Fruit fly (Drosophila melanogaster) whole organism, embryonic: Measurements from ENCODE around the gene vkg.

Source experiments
- B-H2 ChIP-seq: fragments of 200-800 bp; sonication (Bioruptor generic); optimal IDR thresholded peaks from 2 replicates; lab custom pipeline; 2018; ENCODE audit warnings: missing biosample characterization, mild to moderate bottlenecking, missing genetic modification characterization
- BEAF-32 ChIP-seq: fragments of 200-800 bp; sonication (Bioruptor generic); optimal IDR thresholded peaks from 3 replicates; lab custom pipeline; 2017; ENCODE audit warnings: missing biosample characterization, missing genetic modification characterization, mild to moderate bottlenecking, moderate library complexity, missing genetic modification reagents
- CG1024 ChIP-seq: fragments of 200-800 bp; sonication (Bioruptor generic); IDR thresholded peaks from 2 replicates; pipeline ENCODE4 v1.3.6; 2022; ENCODE audit warnings: missing biosample characterization, missing genetic modification characterization
- CG11695 ChIP-seq: fragments of 200-800 bp; sonication (Bioruptor generic); IDR thresholded peaks from 3 replicates; pipeline ENCODE4 v1.3.6; 2022; ENCODE audit warnings: missing biosample characterization, missing genetic modification characterization
- CG12299 ChIP-seq: fragments of 200-800 bp; sonication (Bioruptor generic); optimal IDR thresholded peaks from 2 replicates; lab custom pipeline; 2018; ENCODE audit warnings: missing biosample characterization, mild to moderate bottlenecking, missing genetic modification characterization
- CG13624 ChIP-seq: fragments of 200-800 bp; sonication (Bioruptor generic); optimal IDR thresholded peaks from 2 replicates; lab custom pipeline; 2016; ENCODE audit warnings: missing biosample characterization, missing genetic modification characterization
- CG14050 ChIP-seq: fragments of 200-800 bp; sonication (Bioruptor generic); IDR thresholded peaks from 3 replicates; pipeline ENCODE4 v1.3.6; 2022; ENCODE audit warnings: missing biosample characterization, missing genetic modification characterization
- CG15011 ChIP-seq: fragments of 200-800 bp; sonication (Bioruptor generic); optimal IDR thresholded peaks from 3 replicates; lab custom pipeline; 2018; ENCODE audit warnings: missing biosample characterization, mild to moderate bottlenecking, missing genetic modification characterization
- CG15269 ChIP-seq: fragments of 200-800 bp; sonication (Bioruptor generic); optimal IDR thresholded peaks from 2 replicates; lab custom pipeline; 2018; ENCODE audit warnings: missing biosample characterization, mild to moderate bottlenecking, missing genetic modification characterization, moderate library complexity
- CG30403 ChIP-seq: fragments of 200-800 bp; sonication (Bioruptor generic); optimal IDR thresholded peaks from 3 replicates; lab custom pipeline; 2016; ENCODE audit warnings: missing biosample characterization, missing genetic modification characterization
- CG3163 ChIP-seq: fragments of 200-800 bp; sonication (Bioruptor generic); optimal IDR thresholded peaks from 3 replicates; lab custom pipeline; 2016; ENCODE audit warnings: missing biosample characterization, missing genetic modification characterization
- CG34376 ChIP-seq: fragments of 200-800 bp; sonication (Bioruptor generic); optimal IDR thresholded peaks from 2 replicates; lab custom pipeline; 2018; ENCODE audit warnings: missing biosample characterization, mild to moderate bottlenecking, missing genetic modification characterization
- CG34422 ChIP-seq: fragments of 200-800 bp; sonication (Bioruptor generic); IDR thresholded peaks from 3 replicates; pipeline ENCODE4 v1.3.6; 2022; ENCODE audit warnings: missing biosample characterization, missing genetic modification characterization
- CG3838 ChIP-seq: fragments of 200-800 bp; sonication (Bioruptor generic); optimal IDR thresholded peaks from 3 replicates; lab custom pipeline; 2016; ENCODE audit warnings: missing biosample characterization, missing genetic modification characterization
- CG3995 ChIP-seq: fragments of 200-800 bp; sonication (Bioruptor generic); optimal IDR thresholded peaks from 3 replicates; lab custom pipeline; 2016; ENCODE audit warnings: missing biosample characterization, missing genetic modification characterization
- CG4707 ChIP-seq: fragments of 200-800 bp; sonication (Bioruptor generic); optimal IDR thresholded peaks from 2 replicates; lab custom pipeline; 2018; ENCODE audit warnings: missing biosample characterization, mild to moderate bottlenecking, missing genetic modification characterization, moderate library complexity
- CG6765 ChIP-seq: fragments of 200-800 bp; sonication (Bioruptor generic); optimal IDR thresholded peaks from 3 replicates; lab custom pipeline; 2017; ENCODE audit warnings: missing biosample characterization, mild to moderate bottlenecking, missing genetic modification characterization
- CG6791 ChIP-seq: fragments of 200-800 bp; sonication (Bioruptor generic); IDR thresholded peaks from 3 replicates; pipeline ENCODE4 v1.3.6; 2022; ENCODE audit warnings: missing biosample characterization, missing genetic modification characterization; ENCODE audit not compliant: partially characterized antibody
- CG6813 ChIP-seq: fragments of 200-800 bp; sonication (Bioruptor generic); optimal IDR thresholded peaks from 2 replicates; lab custom pipeline; 2017; ENCODE audit warnings: missing biosample characterization, missing genetic modification characterization, mild to moderate bottlenecking, moderate library complexity, missing genetic modification reagents
- CG7556 ChIP-seq: fragments of 200-800 bp; sonication (Bioruptor generic); optimal IDR thresholded peaks from 2 replicates; lab custom pipeline; 2017; ENCODE audit warnings: missing biosample characterization, mild to moderate bottlenecking, missing genetic modification characterization
- CG7786 ChIP-seq: fragments of 200-800 bp; sonication (Bioruptor generic); optimal IDR thresholded peaks from 2 replicates; lab custom pipeline; 2016; ENCODE audit warnings: missing biosample characterization, missing genetic modification characterization
- CG8478 ChIP-seq: fragments of >200 bp; optimal IDR thresholded peaks from 2 replicates; lab custom pipeline; 2018
- CG9797 ChIP-seq: fragments of 200-800 bp; sonication (Bioruptor generic); optimal IDR thresholded peaks from 3 replicates; lab custom pipeline; 2018; ENCODE audit warnings: missing biosample characterization, mild to moderate bottlenecking, missing genetic modification characterization
- Dip2 ChIP-seq: fragments of 200-800 bp; sonication (Bioruptor generic); IDR thresholded peaks from 2 replicates; pipeline ENCODE4 v1.3.6; 2022; ENCODE audit warnings: missing biosample characterization, missing genetic modification characterization
- Dip3 ChIP-seq: fragments of 200-800 bp; sonication (Bioruptor generic); optimal IDR thresholded peaks from 3 replicates; lab custom pipeline; 2016; ENCODE audit warnings: missing biosample characterization, missing genetic modification characterization
- ERR ChIP-seq: fragments of 200-800 bp; sonication (Bioruptor generic); optimal IDR thresholded peaks from 2 replicates; lab custom pipeline; 2016; ENCODE audit warnings: missing biosample characterization, missing genetic modification characterization
- Fer1 ChIP-seq: fragments of 200-800 bp; sonication (Bioruptor generic); optimal IDR thresholded peaks from 2 replicates; lab custom pipeline; 2017; ENCODE audit warnings: missing biosample characterization, mild to moderate bottlenecking, missing genetic modification characterization
- Hey ChIP-seq: fragments of 200-800 bp; sonication (Bioruptor generic); optimal IDR thresholded peaks from 3 replicates; lab custom pipeline; 2018; ENCODE audit warnings: missing biosample characterization, mild to moderate bottlenecking, missing genetic modification characterization
- Hmx ChIP-seq: fragments of 200-800 bp; sonication (Bioruptor generic); optimal IDR thresholded peaks from 2 replicates; lab custom pipeline; 2016; ENCODE audit warnings: missing biosample characterization, missing genetic modification characterization
- Hr51 ChIP-seq, 2 experiments: fragments of 200-800 bp; sonication (Bioruptor generic); optimal IDR thresholded peaks; 2 replicates in 1 of 2; 3 replicates in 1 of 2; lab custom pipeline; 2016 to 2018; ENCODE audit warnings: missing biosample characterization in 2 of 2, missing genetic modification characterization in 2 of 2, mild to moderate bottlenecking in 1 of 2, moderate library complexity in 1 of 2
- Hsf ChIP-seq: fragments of 200-800 bp; sonication (Bioruptor generic); optimal IDR thresholded peaks from 3 replicates; lab custom pipeline; 2016; ENCODE audit warnings: missing biosample characterization, missing genetic modification characterization
- Jarid2 ChIP-seq: fragments of 200-800 bp; sonication (Bioruptor generic); optimal IDR thresholded peaks from 3 replicates; lab custom pipeline; 2017; ENCODE audit warnings: mild to moderate bottlenecking, missing biosample characterization, missing genetic modification reagents, missing genetic modification characterization
- Mrtf ChIP-seq: fragments of 200-800 bp; sonication (Bioruptor generic); IDR thresholded peaks from 3 replicates; pipeline ENCODE4 v1.3.6; 2022; ENCODE audit warnings: missing biosample characterization, missing genetic modification characterization
- PHDP ChIP-seq: fragments of 200-800 bp; sonication (Bioruptor generic); optimal IDR thresholded peaks from 3 replicates; lab custom pipeline; 2018; ENCODE audit warnings: missing biosample characterization, mild to moderate bottlenecking, missing genetic modification characterization, moderate library complexity
- al ChIP-seq: fragments of 200-800 bp; sonication (Bioruptor generic); IDR thresholded peaks from 2 replicates; pipeline ENCODE4 v1.3.6; 2022; ENCODE audit warnings: missing biosample characterization, missing genetic modification characterization
- btn ChIP-seq: fragments of 200-800 bp; sonication (Bioruptor generic); optimal IDR thresholded peaks from 2 replicates; lab custom pipeline; 2016; ENCODE audit warnings: missing biosample characterization, missing genetic modification characterization
- eyg ChIP-seq: fragments of 200-800 bp; sonication (Bioruptor generic); optimal IDR thresholded peaks from 3 replicates; lab custom pipeline; 2016; ENCODE audit warnings: missing biosample characterization, missing genetic modification characterization
- fru ChIP-seq: fragments of >200 bp; optimal IDR thresholded peaks from 2 replicates; lab custom pipeline; 2017
- gt ChIP-seq: fragments of 200-800 bp; sonication (Bioruptor generic); IDR thresholded peaks from 2 replicates; pipeline ENCODE4 v1.3.6; 2022; ENCODE audit warnings: missing biosample characterization, missing genetic modification characterization
- hth ChIP-seq: fragments of >200 bp; optimal IDR thresholded peaks from 2 replicates; lab custom pipeline; 2017; ENCODE audit warnings: inconsistent platforms
- insv ChIP-seq, 2 experiments: fragments of 200-800 bp; sonication (Bioruptor generic); optimal IDR thresholded peaks; 3 replicates each; lab custom pipeline; 2016 to 2018; ENCODE audit warnings: missing biosample characterization in 2 of 2, missing genetic modification characterization in 2 of 2
- lbe ChIP-seq: fragments of 200-800 bp; sonication (Bioruptor generic); optimal IDR thresholded peaks from 2 replicates; lab custom pipeline; 2016; ENCODE audit warnings: missing biosample characterization, mild to moderate bottlenecking, missing genetic modification characterization
- lola ChIP-seq, 3 experiments: fragments of >200 bp in 2 of 3; fragments of 200-800 bp in 1 of 3; sonication (Bioruptor generic) in 1 of 3; optimal IDR thresholded peaks; 2 replicates each; lab custom pipeline; 2017 to 2019; ENCODE audit warnings: missing biosample characterization in 3 of 3, missing genetic modification characterization in 3 of 3, mild to moderate bottlenecking in 1 of 3, moderate library complexity in 1 of 3
- mam ChIP-seq: fragments of 200-800 bp; sonication (Bioruptor generic); optimal IDR thresholded peaks from 3 replicates; lab custom pipeline; 2016; ENCODE audit warnings: missing biosample characterization, missing genetic modification characterization
- pros ChIP-seq: fragments of 200-800 bp; sonication (Bioruptor generic); optimal IDR thresholded peaks from 3 replicates; lab custom pipeline; 2019; ENCODE audit warnings: missing biosample characterization, mild to moderate bottlenecking, missing genetic modification characterization, moderate library complexity
- slp2 ChIP-seq: fragments of 200-800 bp; sonication (Bioruptor generic); optimal IDR thresholded peaks from 2 replicates; lab custom pipeline; 2016; ENCODE audit warnings: missing biosample characterization, missing genetic modification characterization
- tin ChIP-seq: fragments of 200-800 bp; sonication (Bioruptor generic); optimal IDR thresholded peaks from 3 replicates; lab custom pipeline; 2016; ENCODE audit warnings: missing biosample characterization, missing genetic modification characterization
- trh ChIP-seq: fragments of 200-800 bp; sonication (Bioruptor generic); optimal IDR thresholded peaks from 2 replicates; lab custom pipeline; 2016; ENCODE audit warnings: missing biosample characterization, missing genetic modification characterization
- twi ChIP-seq: fragments of 200-800 bp; optimal IDR thresholded peaks from 2 replicates; lab custom pipeline; 2019; ENCODE audit warnings: missing biosample characterization, mild to moderate bottlenecking, missing genetic modification characterization, moderate library complexity
- zfh2 ChIP-seq: fragments of 200-800 bp; sonication (Bioruptor generic); optimal IDR thresholded peaks from 2 replicates; lab custom pipeline; 2016; ENCODE audit warnings: missing biosample characterization, missing genetic modification characterization

vkg gene

DNA sequence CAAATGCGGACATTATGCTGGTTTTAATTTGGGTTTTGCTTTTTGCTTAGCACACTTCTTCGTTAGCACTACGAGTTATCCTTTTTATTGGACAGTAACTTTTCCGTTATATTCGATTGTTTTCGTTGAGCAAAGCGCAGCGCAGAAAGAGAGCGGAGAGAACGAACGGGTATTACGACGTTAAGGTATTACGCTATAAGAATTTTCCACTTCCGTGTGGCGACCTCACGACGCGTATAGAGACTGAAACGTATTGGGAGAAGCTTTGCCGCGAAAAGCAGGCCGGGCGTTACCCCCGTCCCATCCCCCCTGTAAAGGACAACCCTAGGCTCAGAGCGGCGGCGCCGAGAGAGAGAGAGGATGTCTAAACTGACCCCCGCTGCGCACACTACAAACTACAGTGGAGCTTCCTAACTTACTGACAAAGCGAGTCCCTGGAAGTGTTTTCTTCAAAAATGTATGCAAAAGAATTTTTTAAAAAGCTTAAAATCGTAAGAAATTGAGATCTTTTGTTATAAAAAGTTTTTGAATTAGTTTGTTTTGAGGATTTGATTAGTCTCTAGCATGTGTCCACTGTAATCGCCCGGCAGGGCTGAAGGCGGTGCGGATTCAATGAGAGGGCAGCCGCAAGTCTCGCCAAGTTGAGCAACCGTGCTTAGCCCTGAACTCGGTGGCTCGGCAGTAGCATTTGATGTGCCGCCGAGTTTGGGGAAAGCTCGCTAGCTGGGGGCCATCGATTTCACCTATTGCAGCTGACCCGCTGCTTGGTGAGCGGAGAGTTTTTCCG, 23.1 kb downstream of the vkg start (continued):
- no peak for TF ChIP-seq CG6791 (GFP tag; lab: Robert Waterston, UW)
- TF ChIP-seq CG1024 (GFP tag; lab: Robert Waterston, UW) = peak; percentile 87
- peak; percentile 57 for TF ChIP-seq Dip2
- peak; percentile 96 for TF ChIP-seq CG11695 (GFP tag; lab: Robert Waterston, UW)
- TF ChIP-seq Dip3 (GFP tag; lab: Kevin White, UChicago) = peak; percentile 90
- peak; percentile 95 for TF ChIP-seq CG30403 (GFP tag; lab: Kevin White, UChicago)
- peak; percentile 97 for TF ChIP-seq CG34376 (GFP tag; lab: Kevin White, UChicago)
- TF ChIP-seq Fer1 = peak; percentile 98
- TF ChIP-seq slp2 = peak; percentile 92
- peak; percentile 97 for TF ChIP-seq CG13624 (GFP tag; lab: Kevin White, UChicago)
- TF ChIP-seq gt (GFP tag; lab: Robert Waterston, UW) = peak; percentile 81
- TF ChIP-seq CG9797 (GFP tag; lab: Kevin White, UChicago) = peak; percentile 40
- TF ChIP-seq CG12299 (tag; lab: Kevin White, UChicago) = peak; percentile 95
- TF ChIP-seq B-H2 (GFP tag; lab: Kevin White, UChicago) = peak; percentile 97
- peak; percentile 98 for TF ChIP-seq mam (GFP tag; lab: Kevin White, UChicago)
- TF ChIP-seq CG3838 (GFP tag; lab: Kevin White, UChicago) = peak; percentile 70
- peak; percentile 80 for TF ChIP-seq Hey (tag; lab: Kevin White, UChicago)
- TF ChIP-seq btn (GFP tag; lab: Kevin White, UChicago) = peak; percentile 84
- TF ChIP-seq CG4707 (GFP tag; lab: Kevin White, UChicago) = peak; percentile 80
- peak; percentile 95 for TF ChIP-seq ERR
- peak; percentile 96 for TF ChIP-seq CG7556
- no peak for TF ChIP-seq fru (lab: Kevin White, UChicago)
- TF ChIP-seq CG3995 = peak; percentile 50
- no peak for TF ChIP-seq CG8478 (lab: Kevin White, UChicago)
- TF ChIP-seq PHDP (tag; lab: Kevin White, UChicago) = peak; percentile 96
- peak; percentile 67 for TF ChIP-seq trh (GFP tag; lab: Kevin White, UChicago)
- peak; percentile 94 for TF ChIP-seq CG6813
- peak; percentile 78 for TF ChIP-seq CG3163 (GFP tag; lab: Kevin White, UChicago)
- no peak for TF ChIP-seq hth (lab: Kevin White, UChicago)
- TF ChIP-seq Hsf (GFP tag; lab: Kevin White, UChicago) = peak; percentile 95
- TF ChIP-seq insv (GFP tag; optimal IDR thresholded peaks at IDR 0.05; lab: Kevin White, UChicago) = peak; percentile 9 to 58
- peak; percentile 96 for TF ChIP-seq CG34422 (GFP tag; lab: Robert Waterston, UW)
- TF ChIP-seq Hr51 (GFP tag; optimal IDR thresholded peaks at IDR 0.05; lab: Kevin White, UChicago) = peak; percentile 92 to 93
- TF ChIP-seq Mrtf (GFP tag; lab: Robert Waterston, UW) = peak; percentile 94
- peak; percentile 61 for TF ChIP-seq Jarid2 (GFP tag; lab: Kevin White, UChicago)
- TF ChIP-seq CG7786 (GFP tag; lab: Kevin White, UChicago) = peak; percentile 97
- peak; percentile 93 for TF ChIP-seq eyg (GFP tag; lab: Kevin White, UChicago)
- TF ChIP-seq CG15269 (tag; lab: Kevin White, UChicago) = peak; percentile 96
- peak; percentile 92 for TF ChIP-seq CG14050
- peak; percentile 97 for TF ChIP-seq tin (GFP tag; lab: Kevin White, UChicago)
- peak; percentile 74 for TF ChIP-seq Hmx
- TF ChIP-seq CG6765 = peak; percentile 86
- TF ChIP-seq al (GFP tag; lab: Robert Waterston, UW) = peak; percentile 92
- TF ChIP-seq lbe = peak; percentile 46
- TF ChIP-seq zfh2 (GFP tag; lab: Kevin White, UChicago) = peak; percentile 95
- TF ChIP-seq lola (GFP tag; optimal IDR thresholded peaks at IDR 0.05; lab: Kevin White, UChicago) = peak in 1 of 3 experiments; percentile 80
- TF ChIP-seq CG15011 (GFP tag; lab: Kevin White, UChicago) = peak; percentile 93
- peak; percentile 74 for TF ChIP-seq twi (tag; lab: Kevin White, UChicago)
- no peak for TF ChIP-seq pros (GFP tag; lab: Kevin White, UChicago)
- peak; percentile 6 for TF ChIP-seq BEAF-32
